Worm (Caenorhabditis elegans): ENCODE results near the gene glb-31.

DNA sequence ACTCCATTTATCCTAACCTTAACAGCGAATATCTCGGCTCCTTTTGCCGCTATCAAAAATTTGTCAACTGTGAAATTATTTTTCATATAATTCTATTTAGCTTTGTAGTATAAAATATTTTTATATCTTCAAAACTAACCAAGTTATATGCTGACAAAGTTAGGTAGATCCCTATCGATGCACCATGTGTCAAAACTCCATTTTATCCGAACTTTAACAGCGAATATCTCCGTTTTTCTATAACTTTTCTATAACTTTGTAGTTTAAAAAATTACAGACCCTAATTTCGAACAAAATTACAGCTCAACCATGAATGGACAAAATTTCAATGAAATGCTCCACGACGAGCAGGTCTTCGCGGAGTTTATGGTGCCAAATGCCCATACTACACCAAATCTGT lies 5.7 kb downstream of the glb-31 start, which contains the start of gene Y57G7A.2:
- TF ChIP-seq cey-2 (tag; optimal IDR thresholded peaks at IDR 0.05; ENCODE audit: borderline replicate concordance, insufficient read depth) (no peak), lsy-2 (tag; optimal IDR thresholded peaks at IDR 0.05) (no peak), mdl-1 (tag; optimal IDR thresholded peaks at IDR 0.05) (no peak), aly-2 (tag; optimal IDR thresholded peaks at IDR 0.05) (no peak), nhr-76 (tag; optimal IDR thresholded peaks at IDR 0.05) (no peak), ZK546.5 (tag; optimal IDR thresholded peaks at IDR 0.05) (no peak), pha-4 (GFP tag; IDR thresholded peaks at IDR 0.05) (no peak), pha-4 (tag; optimal IDR thresholded peaks at IDR 0.05) (no peak), daf-12 (tag; optimal IDR thresholded peaks at IDR 0.05) (no peak), hlh-30 (tag; optimal IDR thresholded peaks at IDR 0.05; ENCODE audit: insufficient read depth) (no peak), F49E8.2 (tag; optimal IDR thresholded peaks at IDR 0.05; ENCODE audit: borderline replicate concordance) (no peak), skn-1 (tag; optimal IDR thresholded peaks at IDR 0.05) (no peak), unc-39 (tag; optimal IDR thresholded peaks at IDR 0.05) (no peak)
